Fruit fly (Drosophila melanogaster) whole organism, embryonic: ENCODE data around the gene crc.

Source experiments
- Ada2b ChIP-seq: fragments of 200-800 bp; sonication (Bioruptor generic); IDR thresholded peaks from 2 replicates; pipeline ENCODE4 v1.3.6; 2022; ENCODE audit warnings: missing biosample characterization, missing genetic modification characterization
- Bdp1 ChIP-seq: fragments of 200-800 bp; sonication (Bioruptor generic); optimal IDR thresholded peaks from 3 replicates; lab custom pipeline; 2016; ENCODE audit warnings: missing biosample characterization, missing genetic modification characterization
- BtbVII ChIP-seq: fragments of 200-800 bp; sonication (Bioruptor generic); optimal IDR thresholded peaks from 3 replicates; lab custom pipeline; 2017; ENCODE audit warnings: missing biosample characterization, mild to moderate bottlenecking, missing genetic modification characterization
- CG10274 ChIP-seq: fragments of 200-800 bp; sonication (Bioruptor generic); optimal IDR thresholded peaks from 3 replicates; lab custom pipeline; 2017; ENCODE audit warnings: missing biosample characterization, mild to moderate bottlenecking, missing genetic modification characterization
- CG15269 ChIP-seq: fragments of 200-800 bp; sonication (Bioruptor generic); optimal IDR thresholded peaks from 2 replicates; lab custom pipeline; 2018; ENCODE audit warnings: missing biosample characterization, mild to moderate bottlenecking, missing genetic modification characterization, moderate library complexity
- CG17328 ChIP-seq: fragments of 200-800 bp; sonication (Bioruptor generic); IDR thresholded peaks from 2 replicates; pipeline ENCODE4 v1.3.6; 2022; ENCODE audit warnings: missing biosample characterization, missing genetic modification characterization
- CG1832 ChIP-seq: fragments of 200-800 bp; sonication (Bioruptor generic); optimal IDR thresholded peaks from 2 replicates; lab custom pipeline; 2017; ENCODE audit warnings: missing biosample characterization, mild to moderate bottlenecking, missing genetic modification characterization, inconsistent platforms
- CG2889 ChIP-seq: fragments of 200-800 bp; sonication (Bioruptor generic); IDR thresholded peaks from 3 replicates; pipeline ENCODE4 v1.3.6; 2022; ENCODE audit warnings: missing biosample characterization, missing genetic modification characterization
- CG3281 ChIP-seq: fragments of 200-800 bp; sonication (Bioruptor generic); optimal IDR thresholded peaks from 3 replicates; lab custom pipeline; 2017; ENCODE audit warnings: missing biosample characterization, mild to moderate bottlenecking, missing genetic modification characterization
- CG34224 ChIP-seq: fragments of 200-800 bp; sonication (Bioruptor generic); IDR thresholded peaks from 3 replicates; pipeline ENCODE4 v1.3.6; 2022; ENCODE audit warnings: missing biosample characterization, missing genetic modification characterization; ENCODE audit not compliant: partially characterized antibody
- CG5180 ChIP-seq: fragments of 200-800 bp; sonication (Bioruptor generic); optimal IDR thresholded peaks from 3 replicates; lab custom pipeline; 2017; ENCODE audit warnings: missing biosample characterization, missing genetic modification characterization, mild to moderate bottlenecking, moderate library complexity, missing genetic modification reagents
- CG6683 ChIP-seq: fragments of 200-800 bp; sonication (Bioruptor generic); optimal IDR thresholded peaks from 2 replicates; lab custom pipeline; 2017; ENCODE audit warnings: missing biosample characterization, mild to moderate bottlenecking, missing genetic modification characterization, missing genetic modification reagents
- CG7556 ChIP-seq: fragments of 200-800 bp; sonication (Bioruptor generic); optimal IDR thresholded peaks from 2 replicates; lab custom pipeline; 2017; ENCODE audit warnings: missing biosample characterization, mild to moderate bottlenecking, missing genetic modification characterization
- CG7963 ChIP-seq: fragments of 200-800 bp; sonication (Bioruptor generic); IDR thresholded peaks from 3 replicates; pipeline ENCODE4 v1.3.6; 2022; ENCODE audit warnings: missing biosample characterization, missing genetic modification characterization; ENCODE audit not compliant: partially characterized antibody
- CG8388 ChIP-seq: fragments of 200-800 bp; sonication (Bioruptor generic); optimal IDR thresholded peaks from 2 replicates; lab custom pipeline; 2019; ENCODE audit warnings: missing biosample characterization, mild to moderate bottlenecking, missing genetic modification characterization, moderate library complexity
- CG8924 ChIP-seq: fragments of 200-800 bp; optimal IDR thresholded peaks from 3 replicates; lab custom pipeline; 2019; ENCODE audit warnings: missing biosample characterization, mild to moderate bottlenecking, missing genetic modification characterization, moderate library complexity
- CG9817 ChIP-seq: fragments of 200-800 bp; sonication (Bioruptor generic); optimal IDR thresholded peaks from 2 replicates; lab custom pipeline; 2018; ENCODE audit warnings: missing biosample characterization, mild to moderate bottlenecking, missing genetic modification characterization, moderate library complexity
- Chrac-16 ChIP-seq: fragments of 200-800 bp; sonication (Bioruptor generic); optimal IDR thresholded peaks from 3 replicates; lab custom pipeline; 2016; ENCODE audit warnings: missing biosample characterization, missing genetic modification characterization
- Deaf1 ChIP-seq: fragments of 200-800 bp; optimal IDR thresholded peaks from 3 replicates; lab custom pipeline; 2019; ENCODE audit warnings: missing biosample characterization, mild to moderate bottlenecking, missing genetic modification characterization, moderate library complexity
- E2f1 ChIP-seq: fragments of 200-800 bp; sonication (Bioruptor generic); IDR thresholded peaks from 2 replicates; pipeline ENCODE4 v1.3.6; 2022; ENCODE audit warnings: missing biosample characterization, missing genetic modification characterization
- HmgD ChIP-seq: fragments of 200-800 bp; sonication (Bioruptor generic); optimal IDR thresholded peaks from 3 replicates; lab custom pipeline; 2016; ENCODE audit warnings: missing biosample characterization, missing genetic modification characterization
- Hmr ChIP-seq: fragments of 200-800 bp; sonication (Bioruptor generic); optimal IDR thresholded peaks from 3 replicates; lab custom pipeline; 2017; ENCODE audit warnings: mild to moderate bottlenecking, missing biosample characterization, missing genetic modification reagents, missing genetic modification characterization
- Jarid2 ChIP-seq: fragments of 200-800 bp; sonication (Bioruptor generic); optimal IDR thresholded peaks from 3 replicates; lab custom pipeline; 2017; ENCODE audit warnings: mild to moderate bottlenecking, missing biosample characterization, missing genetic modification reagents, missing genetic modification characterization
- Mad ChIP-seq: fragments of 200-800 bp; sonication (Bioruptor generic); optimal IDR thresholded peaks from 2 replicates; lab custom pipeline; 2016; ENCODE audit warnings: missing biosample characterization, missing genetic modification characterization
- Med ChIP-seq: fragments of 200-800 bp; sonication (Bioruptor generic); peaks from one replicate; lab custom pipeline; 2016; ENCODE audit warnings: missing biosample characterization, missing genetic modification characterization, mild to moderate bottlenecking, inconsistent platforms, moderate library complexity
- NfI ChIP-seq: fragments of 200-800 bp; sonication (Bioruptor generic); optimal IDR thresholded peaks from 3 replicates; lab custom pipeline; 2018; ENCODE audit warnings: missing biosample characterization, mild to moderate bottlenecking, missing genetic modification characterization, moderate library complexity
- Six4 ChIP-seq: fragments of 200-800 bp; sonication (Bioruptor generic); optimal IDR thresholded peaks from 2 replicates; lab custom pipeline; 2016; ENCODE audit warnings: missing biosample characterization, missing genetic modification characterization
- Xrp1 ChIP-seq: fragments of 200-800 bp; sonication (Bioruptor generic); IDR thresholded peaks from 2 replicates; pipeline ENCODE4 v1.3.6; 2022; ENCODE audit warnings: missing biosample characterization, missing genetic modification characterization
- YL-1 ChIP-seq: fragments of 200-800 bp; sonication (Bioruptor generic); optimal IDR thresholded peaks from 3 replicates; lab custom pipeline; 2017; ENCODE audit warnings: missing biosample characterization, mild to moderate bottlenecking, missing genetic modification characterization
- aop ChIP-seq: fragments of 200-800 bp; sonication (Bioruptor generic); IDR thresholded peaks from 2 replicates; pipeline ENCODE4 v1.3.6; 2022; ENCODE audit warnings: missing biosample characterization, missing genetic modification characterization
- cad ChIP-seq: fragments of >200 bp; optimal IDR thresholded peaks from 2 replicates; lab custom pipeline; 2017; ENCODE audit warnings: missing biosample characterization, missing genetic modification characterization
- crp ChIP-seq, 2 experiments: fragments of 200-800 bp; sonication (Bioruptor generic); optimal IDR thresholded peaks; 2 replicates in 1 of 2; 3 replicates in 1 of 2; lab custom pipeline; 2017; ENCODE audit warnings: missing biosample characterization in 2 of 2, missing genetic modification characterization in 2 of 2, mild to moderate bottlenecking in 1 of 2, moderate library complexity in 1 of 2
- ewg ChIP-seq: fragments of 200-800 bp; sonication (Bioruptor generic); optimal IDR thresholded peaks from 3 replicates; lab custom pipeline; 2017; ENCODE audit warnings: mild to moderate bottlenecking, missing biosample characterization, missing genetic modification reagents, missing genetic modification characterization
- fd102C ChIP-seq: fragments of 200-800 bp; sonication (Bioruptor generic); optimal IDR thresholded peaks from 2 replicates; lab custom pipeline; 2018; ENCODE audit warnings: missing biosample characterization, mild to moderate bottlenecking, missing genetic modification characterization, moderate library complexity
- ftz-f1 ChIP-seq: fragments of 200-800 bp; sonication (Bioruptor generic); optimal IDR thresholded peaks from 2 replicates; lab custom pipeline; 2016; ENCODE audit warnings: missing biosample characterization, missing genetic modification characterization
- gfzf ChIP-seq: fragments of 200-800 bp; sonication (Bioruptor generic); optimal IDR thresholded peaks from 2 replicates; lab custom pipeline; 2016; ENCODE audit warnings: missing biosample characterization, mild to moderate bottlenecking, missing genetic modification characterization, moderate library complexity
- jigr1 ChIP-seq: fragments of 200-800 bp; sonication (Bioruptor generic); IDR thresholded peaks from 3 replicates; pipeline ENCODE4 v1.3.6; 2022; ENCODE audit warnings: missing biosample characterization, missing genetic modification characterization
- kah ChIP-seq: fragments of 200-800 bp; sonication (Bioruptor generic); optimal IDR thresholded peaks from 2 replicates; lab custom pipeline; 2018; ENCODE audit warnings: missing biosample characterization, mild to moderate bottlenecking, missing genetic modification characterization
- knrl ChIP-seq: fragments of 200-800 bp; sonication (Bioruptor generic); IDR thresholded peaks from 3 replicates; pipeline ENCODE4 v1.3.6; 2022; ENCODE audit warnings: missing biosample characterization, missing genetic modification characterization; ENCODE audit not compliant: partially characterized antibody
- onecut ChIP-seq: fragments of 200-800 bp; sonication (Bioruptor generic); IDR thresholded peaks from 2 replicates; pipeline ENCODE4 v1.3.6; 2022; ENCODE audit warnings: missing biosample characterization, missing genetic modification characterization
- pros ChIP-seq: fragments of 200-800 bp; sonication (Bioruptor generic); optimal IDR thresholded peaks from 3 replicates; lab custom pipeline; 2019; ENCODE audit warnings: missing biosample characterization, mild to moderate bottlenecking, missing genetic modification characterization, moderate library complexity
- pzg ChIP-seq: fragments of 200-800 bp; sonication (Bioruptor generic); optimal IDR thresholded peaks from 3 replicates; lab custom pipeline; 2018; ENCODE audit warnings: missing biosample characterization, mild to moderate bottlenecking, missing genetic modification characterization, moderate library complexity
- row ChIP-seq: fragments of 200-800 bp; sonication (Bioruptor generic); IDR thresholded peaks from 3 replicates; pipeline ENCODE4 v1.3.6; 2022; ENCODE audit warnings: missing biosample characterization, missing genetic modification characterization
- schlank ChIP-seq: fragments of 200-800 bp; sonication (Bioruptor generic); optimal IDR thresholded peaks from 2 replicates; lab custom pipeline; 2018; ENCODE audit warnings: missing biosample characterization, mild to moderate bottlenecking, missing genetic modification characterization
- sens ChIP-seq: fragments of 200-800 bp; sonication (Bioruptor generic); peaks from one replicate; lab custom pipeline; 2016; ENCODE audit warnings: missing biosample characterization, missing genetic modification characterization
- sisA ChIP-seq: fragments of 200-800 bp; sonication (Bioruptor generic); IDR thresholded peaks from 2 replicates; pipeline ENCODE4 v1.3.6; 2022; ENCODE audit warnings: missing biosample characterization, missing genetic modification characterization
- sqz ChIP-seq: fragments of 200-800 bp; sonication (Bioruptor generic); optimal IDR thresholded peaks from 3 replicates; lab custom pipeline; 2018; ENCODE audit warnings: missing biosample characterization, mild to moderate bottlenecking, missing genetic modification characterization
- vfl ChIP-seq: fragments of 200-800 bp; sonication (Bioruptor generic); optimal IDR thresholded peaks from 2 replicates; lab custom pipeline; 2016; ENCODE audit warnings: missing biosample characterization, missing genetic modification characterization
- wdn ChIP-seq: fragments of 200-800 bp; sonication (Bioruptor generic); IDR thresholded peaks from 2 replicates; pipeline ENCODE4 v1.3.6; 2022; ENCODE audit warnings: missing biosample characterization, missing genetic modification characterization
- zf30C ChIP-seq: fragments of 200-800 bp; sonication (Bioruptor generic); optimal IDR thresholded peaks from 3 replicates; lab custom pipeline; 2018; ENCODE audit warnings: missing biosample characterization, mild to moderate bottlenecking, missing genetic modification characterization
- zfh1 ChIP-seq: fragments of 200-800 bp; sonication (Bioruptor generic); IDR thresholded peaks from 3 replicates; pipeline ENCODE4 v1.3.6; 2022; ENCODE audit warnings: missing biosample characterization, missing genetic modification characterization

The crc gene

DNA sequence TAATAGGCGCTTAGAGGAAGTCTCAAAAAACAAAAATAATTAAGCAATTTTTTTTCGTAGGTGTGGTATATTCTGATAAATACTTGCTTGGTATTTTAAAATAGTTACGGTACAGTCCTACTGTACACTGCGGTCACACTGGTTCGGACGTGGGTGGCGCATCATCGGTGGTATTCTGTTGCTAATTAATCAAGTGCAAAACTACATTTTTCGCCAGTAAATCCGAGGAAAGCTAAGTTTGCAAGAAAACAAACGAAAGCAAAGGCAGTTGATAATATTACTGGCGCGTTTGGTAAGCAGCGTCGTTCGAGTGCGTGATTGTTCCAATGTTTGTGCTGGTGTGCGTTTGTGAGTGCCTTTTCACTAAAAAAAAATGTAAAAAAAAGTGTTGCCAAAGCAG lies 47.8 kb upstream of the crc start, which contains the start of gene CG8671 (continued):
- TF ChIP-seq gfzf (GFP tag; lab: Kevin White, UChicago) (peak; percentile 90), zf30C (GFP tag; lab: Kevin White, UChicago) (no peak), sqz (GFP tag; lab: Kevin White, UChicago) (peak; percentile 85), HmgD (GFP tag; lab: Kevin White, UChicago) (peak; percentile 15), ewg (no peak), CG1832 (GFP tag; lab: Kevin White, UChicago) (no peak), CG8924 (tag; lab: Kevin White, UChicago) (peak; percentile 53), CG7963 (no peak), sisA (GFP tag; lab: Robert Waterston, UW) (no peak), CG34224 (GFP tag; lab: Robert Waterston, UW) (no peak), CG2889 (GFP tag; lab: Robert Waterston, UW) (no peak), wdn (GFP tag; lab: Robert Waterston, UW) (no peak), CG8388 (GFP tag; lab: Kevin White, UChicago) (peak; percentile 15), pzg (GFP tag; lab: Kevin White, UChicago) (peak; percentile 74), jigr1 (no peak), Chrac-16 (GFP tag; lab: Kevin White, UChicago) (no peak), Mad (GFP tag; lab: Kevin White, UChicago) (no peak), sens (GFP tag; lab: Kevin White, UChicago) (peak; percentile 86), fd102C (no peak), crp (GFP tag; optimal IDR thresholded peaks at IDR 0.05; lab: Kevin White, UChicago) (peak in 1 of 2 experiments; percentile 4), Deaf1 (tag; lab: Kevin White, UChicago) (no peak), CG17328 (GFP tag; lab: Robert Waterston, UW) (0 out of 2 replicates have a peak, but pooled peaks have one; percentile 16), schlank (tag; lab: Kevin White, UChicago) (no peak), CG9817 (tag; lab: Kevin White, UChicago) (no peak), CG6683 (GFP tag; lab: Kevin White, UChicago) (no peak), NfI (GFP tag; lab: Kevin White, UChicago) (peak; percentile 14), Jarid2 (GFP tag; lab: Kevin White, UChicago) (peak; percentile 72), CG7556 (GFP tag; lab: Kevin White, UChicago) (no peak), E2f1 (GFP tag; lab: Robert Waterston, UW) (no peak), Bdp1 (GFP tag; lab: Kevin White, UChicago) (no peak), CG10274 (no peak), knrl (GFP tag; lab: Robert Waterston, UW) (no peak), YL-1 (peak; percentile 59), zfh1 (GFP tag; lab: Robert Waterston, UW) (peak; percentile 39; the same call in 1 of the 3 replicates), CG5180 (GFP tag; lab: Kevin White, UChicago) (no peak), kah (GFP tag; lab: Kevin White, UChicago) (no peak), row (GFP tag; lab: Robert Waterston, UW) (peak; percentile 45; the same call in 2 of the 3 replicates), Ada2b (GFP tag; lab: Robert Waterston, UW) (no peak), CG15269 (tag; lab: Kevin White, UChicago) (no peak), ftz-f1 (GFP tag; lab: Kevin White, UChicago) (peak; percentile 28), cad (GFP tag; lab: Kevin White, UChicago) (no peak), Hmr (GFP tag; lab: Kevin White, UChicago) (no peak), Med (GFP tag; lab: Kevin White, UChicago) (peak; percentile 82), BtbVII (GFP tag; lab: Kevin White, UChicago) (no peak), Six4 (no peak), CG3281 (GFP tag; lab: Kevin White, UChicago) (no peak), Xrp1 (GFP tag; lab: Robert Waterston, UW) (no peak), vfl (GFP tag; lab: Kevin White, UChicago) (no peak), pros (GFP tag; lab: Kevin White, UChicago) (no peak), onecut (GFP tag; lab: Robert Waterston, UW) (no peak), aop (GFP tag; lab: Robert Waterston, UW) (no peak)
